Worm (Caenorhabditis elegans) whole organism, L2 larva: ENCODE data around the gene Y37H2A.10.

Experiments
- C34F6.9 ChIP-seq: fragments of 150-350 bp; optimal IDR thresholded peaks from 2 replicates; lab custom pipeline; 2014; ENCODE audit warnings: missing biosample characterization, missing genetic modification characterization
- F13H6.1 ChIP-seq: sonication (generic microtip); optimal IDR thresholded peaks from 2 replicates; lab custom pipeline; 2016; ENCODE audit warnings: missing genetic modification characterization, missing compliant biosample characterization
- R02D3.7 ChIP-seq: fragments of 150-350 bp; optimal IDR thresholded peaks from 2 replicates; lab custom pipeline; 2014; ENCODE audit warnings: missing biosample characterization, missing genetic modification characterization
- ZK546.5 ChIP-seq: sonication (generic microtip); optimal IDR thresholded peaks from 2 replicates; lab custom pipeline; 2017; ENCODE audit warnings: missing biosample characterization, missing genetic modification characterization
- alr-1 ChIP-seq: fragments of 150-350 bp; optimal IDR thresholded peaks from 2 replicates; lab custom pipeline; 2014; ENCODE audit warnings: missing biosample characterization, missing genetic modification characterization
- aly-2 ChIP-seq: fragments of 150-350 bp; optimal IDR thresholded peaks from 2 replicates; lab custom pipeline; 2014; ENCODE audit warnings: missing biosample characterization, missing genetic modification characterization
- blmp-1 ChIP-seq: sonication (generic microtip); optimal IDR thresholded peaks from 2 replicates; lab custom pipeline; 2017; ENCODE audit warnings: missing genetic modification characterization, mild to moderate bottlenecking, missing compliant biosample characterization, antibody characterized with exemption, moderate library complexity; ENCODE audit not compliant: insufficient read depth
- ceh-16 ChIP-seq: fragments of 150-350 bp; optimal IDR thresholded peaks from 2 replicates; lab custom pipeline; 2014; ENCODE audit warnings: missing biosample characterization, missing genetic modification characterization
- ceh-82 ChIP-seq: fragments of 150-350 bp; optimal IDR thresholded peaks from 2 replicates; lab custom pipeline; 2014; ENCODE audit warnings: missing biosample characterization, missing genetic modification characterization
- crh-2 ChIP-seq: sonication (generic microtip); optimal IDR thresholded peaks from 2 replicates; lab custom pipeline; 2017; ENCODE audit warnings: missing biosample characterization, missing genetic modification characterization
- dmd-4 ChIP-seq: sonication (generic microtip); optimal IDR thresholded peaks from 2 replicates; lab custom pipeline; 2017; ENCODE audit warnings: missing biosample characterization, missing genetic modification characterization
- egl-27 ChIP-seq: sonication (generic microtip); optimal IDR thresholded peaks from 3 replicates; lab custom pipeline; 2017; ENCODE audit warnings: missing biosample characterization, missing genetic modification reagents, missing genetic modification characterization
- elt-1 ChIP-seq: fragments of 150-350 bp; optimal IDR thresholded peaks from 2 replicates; lab custom pipeline; 2014; ENCODE audit warnings: missing biosample characterization, missing genetic modification characterization
- elt-3 ChIP-seq: sonication (generic microtip); optimal IDR thresholded peaks from 2 replicates; lab custom pipeline; 2017; ENCODE audit warnings: missing biosample characterization, missing genetic modification characterization
- fos-1 ChIP-seq: fragments of 150-350 bp; optimal IDR thresholded peaks from 2 replicates; lab custom pipeline; 2014; ENCODE audit warnings: missing biosample characterization, missing genetic modification characterization
- lin-39 ChIP-seq: fragments of 150-350 bp; optimal IDR thresholded peaks from 2 replicates; lab custom pipeline; 2014; ENCODE audit warnings: missing biosample characterization, missing genetic modification reagents, missing genetic modification characterization
- lsy-2 ChIP-seq, 2 experiments: fragments of 150-350 bp in 1 of 2; sonication (generic microtip) in 1 of 2; optimal IDR thresholded peaks; 2 replicates each; lab custom pipeline; 2014 to 2017; ENCODE audit warnings: missing biosample characterization in 2 of 2, missing genetic modification characterization in 2 of 2
- mab-5 ChIP-seq: fragments of 150-350 bp; optimal IDR thresholded peaks from 2 replicates; lab custom pipeline; 2014; ENCODE audit warnings: missing biosample characterization, missing genetic modification characterization
- nhr-10 ChIP-seq: sonication (generic microtip); optimal IDR thresholded peaks from 2 replicates; lab custom pipeline; 2017; ENCODE audit warnings: missing biosample characterization, missing genetic modification characterization
- nhr-11 ChIP-seq: fragments of 150-350 bp; optimal IDR thresholded peaks from 2 replicates; lab custom pipeline; 2014; ENCODE audit warnings: missing biosample characterization, missing genetic modification characterization
- nhr-129 ChIP-seq: fragments of 150-350 bp; optimal IDR thresholded peaks from 2 replicates; lab custom pipeline; 2014; ENCODE audit warnings: missing biosample characterization, missing genetic modification characterization
- nhr-21 ChIP-seq: fragments of 150-350 bp; optimal IDR thresholded peaks from 2 replicates; lab custom pipeline; 2014; ENCODE audit warnings: missing biosample characterization, missing genetic modification characterization
- nhr-23 ChIP-seq: fragments of 150-350 bp; optimal IDR thresholded peaks from 2 replicates; lab custom pipeline; 2014; ENCODE audit warnings: missing biosample characterization, missing genetic modification reagents, missing genetic modification characterization
- nhr-237 ChIP-seq: fragments of 150-350 bp; optimal IDR thresholded peaks from 2 replicates; lab custom pipeline; 2014; ENCODE audit warnings: missing biosample characterization, missing genetic modification characterization
- nhr-25 ChIP-seq: fragments of 150-350 bp; sonication (generic microtip); optimal IDR thresholded peaks from 3 replicates; lab custom pipeline; 2014; ENCODE audit warnings: missing biosample characterization, missing genetic modification characterization
- nhr-6 ChIP-seq: fragments of 150-350 bp; optimal IDR thresholded peaks from 2 replicates; lab custom pipeline; 2014; ENCODE audit warnings: missing biosample characterization, missing genetic modification characterization
- nhr-77 ChIP-seq: fragments of 150-350 bp; optimal IDR thresholded peaks from 2 replicates; lab custom pipeline; 2014; ENCODE audit warnings: missing biosample characterization, missing genetic modification characterization
- peb-1 ChIP-seq: fragments of 150-350 bp; optimal IDR thresholded peaks from 2 replicates; lab custom pipeline; 2014; ENCODE audit warnings: missing biosample characterization, missing genetic modification characterization
- sem-4 ChIP-seq: fragments of 150-350 bp; optimal IDR thresholded peaks from 2 replicates; lab custom pipeline; 2014; ENCODE audit warnings: missing biosample characterization, missing genetic modification reagents, missing genetic modification characterization
- skn-1 ChIP-seq: sonication (generic microtip); optimal IDR thresholded peaks from 2 replicates; lab custom pipeline; 2017; ENCODE audit warnings: missing biosample characterization, missing genetic modification characterization
- sma-3 ChIP-seq: sonication (generic microtip); optimal IDR thresholded peaks from 2 replicates; lab custom pipeline; 2016; ENCODE audit warnings: missing genetic modification reagents, missing genetic modification characterization, missing compliant biosample characterization
- sma-9 ChIP-seq, 2 experiments: fragments of 150-350 bp in 1 of 2; sonication (generic microtip) in 1 of 2; optimal IDR thresholded peaks; 2 replicates each; lab custom pipeline; 2014 to 2016; ENCODE audit warnings: missing genetic modification characterization in 2 of 2, mild to moderate bottlenecking in 1 of 2, missing biosample characterization in 1 of 2, missing compliant biosample characterization in 1 of 2, missing genetic modification reagents in 1 of 2, moderate library complexity in 1 of 2
- snpc-4 ChIP-seq: fragments of 150-350 bp; optimal IDR thresholded peaks from 2 replicates; lab custom pipeline; 2014; ENCODE audit warnings: missing biosample characterization, missing genetic modification characterization
- unc-55 ChIP-seq: fragments of 150-350 bp; sonication (generic microtip); optimal IDR thresholded peaks from 3 replicates; lab custom pipeline; 2014; ENCODE audit warnings: missing biosample characterization, missing genetic modification reagents, missing genetic modification characterization
- unc-62 ChIP-seq: fragments of 150-350 bp; optimal IDR thresholded peaks from 2 replicates; lab custom pipeline; 2014; ENCODE audit warnings: missing biosample characterization, missing genetic modification reagents, missing genetic modification characterization
- ztf-4 ChIP-seq: fragments of 150-350 bp; optimal IDR thresholded peaks from 2 replicates; lab custom pipeline; 2014; ENCODE audit warnings: missing biosample characterization, missing genetic modification characterization

Y37H2A.10 gene

DNA sequence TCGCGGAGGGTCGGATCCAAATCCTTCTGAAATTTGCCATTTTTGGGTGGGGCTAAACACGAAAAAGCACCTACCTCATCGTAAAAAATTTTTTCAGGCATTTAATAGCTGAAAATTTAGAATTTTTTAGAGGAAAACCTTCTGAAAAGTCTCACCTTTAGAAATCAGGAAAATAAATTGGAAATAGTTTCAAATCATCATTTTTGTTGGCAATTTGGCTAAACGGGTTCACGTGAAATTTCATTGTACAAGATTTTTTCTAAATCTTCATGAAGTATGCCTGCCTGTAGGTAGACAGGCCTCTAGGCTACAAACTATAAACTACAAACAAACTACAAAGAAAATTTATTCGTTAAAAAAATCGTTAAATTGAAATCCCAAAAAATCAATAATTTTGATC, 29.5 kb downstream of the Y37H2A.10 start, which contains the start of gene C14A6.7:
C14A6.7 (minus strand) TSS at position 101 of the 400 bp plus-strand sequence.
- TF ChIP-seq peb-1 (tag; lab: Kevin White, UChicago) (no peak), lin-39 (no peak), aly-2 (no peak), sem-4 (tag; lab: Kevin White, UChicago) (no peak), elt-1 (no peak), unc-55 (GFP tag; lab: Kevin White, UChicago) (no peak), elt-3 (no peak), ZK546.5 (no peak), C34F6.9 (no peak), unc-62 (GFP tag; lab: Kevin White, UChicago) (no peak), fos-1 (tag; lab: Kevin White, UChicago) (no peak), nhr-21 (no peak), nhr-6 (tag; lab: Kevin White, UChicago) (no peak)

DNA sequence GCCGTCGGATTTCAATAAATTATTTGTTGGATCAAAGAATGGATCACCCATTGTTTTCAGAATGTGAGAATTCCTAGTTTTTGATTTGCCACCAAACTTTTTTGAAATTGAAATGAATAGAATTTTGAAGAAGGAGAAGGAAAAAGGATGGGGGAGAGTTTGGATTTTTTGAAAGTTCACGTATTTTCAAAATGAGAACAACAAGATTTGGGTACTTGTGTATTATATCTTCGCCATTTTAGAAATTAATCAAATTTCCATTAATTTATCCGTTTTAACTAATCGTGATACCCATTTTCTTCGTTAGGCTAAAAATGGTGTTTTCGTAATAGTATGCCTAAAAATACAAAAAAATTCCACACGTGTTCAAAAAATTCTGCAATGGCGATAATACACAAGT, 32.8 kb downstream of the Y37H2A.10 start, which contains the start of gene C14A6.8:
C14A6.8 (minus strand) TSS at position 101 of the 400 bp plus-strand sequence.
- no peak for TF ChIP-seq blmp-1 (tag; lab: Kevin White, UChicago)
- TF ChIP-seq R02D3.7 (tag; lab: Kevin White, UChicago): no peak
- TF ChIP-seq F13H6.1 (tag; lab: Kevin White, UChicago): no peak
- TF ChIP-seq egl-27: no peak
- no peak for TF ChIP-seq mab-5 (tag; lab: Kevin White, UChicago)
- no peak for TF ChIP-seq ceh-16 (tag; lab: Kevin White, UChicago)
- no peak for TF ChIP-seq unc-62 (GFP tag; lab: Kevin White, UChicago)
- no peak for TF ChIP-seq unc-55 (GFP tag; lab: Kevin White, UChicago)
- TF ChIP-seq fos-1 (tag; lab: Kevin White, UChicago): no peak
- TF ChIP-seq ztf-4 (tag; lab: Kevin White, UChicago): no peak
- TF ChIP-seq nhr-10: no peak
- TF ChIP-seq nhr-21: no peak
- TF ChIP-seq snpc-4 (tag; lab: Kevin White, UChicago): no peak
- TF ChIP-seq nhr-25 (tag; lab: Kevin White, UChicago): no peak
- TF ChIP-seq C34F6.9: no peak
- no peak for TF ChIP-seq sma-3 (GFP tag; lab: Kevin White, UChicago)
- TF ChIP-seq skn-1: no peak
- TF ChIP-seq alr-1 (tag; lab: Kevin White, UChicago): no peak
- no peak for TF ChIP-seq nhr-129 (tag; lab: Kevin White, UChicago)
- no peak for TF ChIP-seq sem-4 (tag; lab: Kevin White, UChicago)

DNA sequence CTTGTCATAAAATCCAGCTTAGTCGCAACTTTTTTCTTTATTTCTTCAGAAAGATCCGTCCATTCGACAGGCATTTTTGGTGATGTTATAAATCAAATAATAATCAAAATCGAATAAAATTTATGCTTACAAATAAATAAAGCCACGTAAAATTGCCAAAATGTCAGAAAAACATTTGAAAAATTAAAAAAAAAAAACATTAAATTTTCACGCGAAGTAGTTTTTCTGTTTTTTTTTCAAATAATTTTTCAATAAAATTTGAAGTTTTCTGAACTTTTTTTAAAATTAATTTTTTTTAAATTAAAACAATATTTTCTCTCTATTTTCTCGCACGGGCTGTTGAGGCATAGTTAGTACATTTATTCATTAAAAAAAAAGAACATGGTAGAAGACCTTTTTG, 39.9 kb downstream of the Y37H2A.10 start, which contains the start of gene C31G12.4:
C31G12.4 (minus strand) TSS at position 101 of the 400 bp plus-strand sequence.
- TF ChIP-seq F13H6.1 (tag; lab: Kevin White, UChicago) (no peak), sem-4 (tag; lab: Kevin White, UChicago) (no peak), unc-55 (GFP tag; lab: Kevin White, UChicago) (no peak), nhr-11 (tag; lab: Kevin White, UChicago) (no peak), ceh-82 (no peak), nhr-25 (tag; lab: Kevin White, UChicago) (no peak), lsy-2 (tag; optimal IDR thresholded peaks at IDR 0.05; lab: Kevin White, UChicago) (no peak), mab-5 (tag; lab: Kevin White, UChicago) (no peak), egl-27 (no peak), peb-1 (tag; lab: Kevin White, UChicago) (no peak), ceh-16 (tag; lab: Kevin White, UChicago) (no peak), nhr-77 (tag; lab: Kevin White, UChicago) (no peak), lin-39 (no peak), crh-2 (tag; lab: Kevin White, UChicago) (no peak), aly-2 (no peak)

DNA sequence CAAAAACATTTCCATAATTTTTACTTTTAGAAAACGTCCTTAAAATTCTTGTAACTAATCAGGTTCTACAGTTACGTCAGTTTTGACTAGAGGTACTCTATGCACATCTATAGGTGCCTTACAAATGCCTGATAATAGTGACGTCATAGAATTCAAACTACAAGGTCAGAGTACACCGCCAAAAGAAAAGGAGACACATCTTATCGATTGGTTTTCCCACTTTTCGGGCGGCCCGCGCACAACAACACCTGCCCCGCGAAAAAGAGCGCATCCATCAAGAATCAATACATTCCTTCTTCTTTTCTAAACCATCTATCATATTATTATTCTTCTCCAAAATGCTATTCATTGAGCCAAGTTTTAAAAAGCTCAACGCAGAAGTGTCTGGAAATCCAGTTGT, 40.9 kb downstream of the Y37H2A.10 start, which contains the start of gene C31G12.1:
C31G12.1 (plus strand) TSS at position 301 of the 400 bp plus-strand sequence.
- TF ChIP-seq egl-27 (no peak), nhr-6 (tag; lab: Kevin White, UChicago) (no peak), sma-3 (GFP tag; lab: Kevin White, UChicago) (no peak), dmd-4 (no peak), nhr-25 (tag; lab: Kevin White, UChicago) (no peak), elt-3 (no peak), F13H6.1 (tag; lab: Kevin White, UChicago) (no peak), nhr-23 (no peak), aly-2 (no peak), ZK546.5 (no peak), sma-9 (GFP tag; optimal IDR thresholded peaks at IDR 0.05; lab: Kevin White, UChicago) (no peak), sma-9 (tag; optimal IDR thresholded peaks at IDR 0.05; lab: Kevin White, UChicago) (no peak), nhr-237 (tag; lab: Kevin White, UChicago) (no peak), elt-1 (no peak), ceh-16 (tag; lab: Kevin White, UChicago) (no peak)
- TF ChIP-seq, all 48 proteins: peak for 0
